Worm (Caenorhabditis elegans): Measurements from ENCODE around the gene Y70G10A.3.

- TF ChIP-seq zip-4 (GFP tag; optimal IDR thresholded peaks at IDR 0.05) (no peak), mep-1 (tag; optimal IDR thresholded peaks at IDR 0.05) (no peak), mdl-1 (tag; optimal IDR thresholded peaks at IDR 0.05) (no peak), lin-13 (GFP tag; optimal IDR thresholded peaks at IDR 0.05) (no peak)
Measured at ce11 chrIII:10293946-10294345, 55.0 kb downstream of the Y70G10A.3 start.
